Worm (Caenorhabditis elegans) whole organism, young adult: ENCODE data around the gene W07A12.4.

ENCODE experiments used
- B0035.1 ChIP-seq: sonication (generic microtip); optimal IDR thresholded peaks from 2 replicates; lab custom pipeline; 2016; ENCODE audit warnings: missing genetic modification characterization, mild to moderate bottlenecking, missing compliant biosample characterization, missing genotype, missing genetic modification reagents
- ama-1 ChIP-seq, 3 experiments: fragments of 150-350 bp in 1 of 3; sonication (generic microtip) in 2 of 3; optimal IDR thresholded peaks; 2 replicates each; lab custom pipeline; 2014 to 2018; ENCODE audit warnings: missing biosample characterization in 2 of 3, missing genetic modification characterization in 2 of 3, missing genetic modification reagents in 2 of 3

DNA sequence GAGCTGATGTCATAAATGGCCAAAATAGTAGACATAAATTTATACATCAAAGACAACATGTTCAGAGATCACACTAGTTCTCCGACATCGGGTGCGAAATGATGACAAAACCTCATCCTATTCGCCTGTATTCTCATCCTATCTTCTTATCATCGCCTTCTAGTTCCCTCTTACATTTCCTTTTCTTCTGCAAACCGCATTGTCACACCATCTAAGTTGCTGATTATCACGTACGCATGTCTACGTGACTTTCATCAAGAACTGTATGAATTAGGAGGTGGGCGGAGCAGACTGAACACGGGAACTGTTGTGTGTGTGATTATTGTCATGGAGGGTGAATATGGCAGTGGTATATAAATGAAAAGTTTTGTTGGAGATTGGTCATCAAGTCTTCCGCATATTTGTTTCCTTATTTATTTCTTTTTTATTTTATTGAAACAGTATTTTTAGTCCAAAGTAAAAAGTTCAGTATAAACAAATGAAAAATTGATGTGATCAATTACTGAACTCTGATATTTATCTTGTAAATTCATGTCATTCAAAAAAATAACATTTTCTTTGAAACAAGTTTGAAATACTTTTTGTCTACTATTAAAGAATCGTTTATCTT, 14.2 kb downstream of the W07A12.4 start:
- TF ChIP-seq ama-1 (optimal IDR thresholded peaks at IDR 0.05; lab: Kevin White, UChicago) (no peak), ama-1 (GFP tag; optimal IDR thresholded peaks at IDR 0.05; lab: Kevin White, UChicago) (no peak), B0035.1 (no peak)
